Fruit fly (Drosophila melanogaster): Measurements from ENCODE around the gene SPE.
A peak's percentile ranks its signal among the peaks of the same experiment; 100 is the strongest.

The SPE gene

dm6 chr3R:23669401-23670216 lies 16.4 kb upstream of the SPE start, which contains the start of gene CG31145 (continued):
- peak; percentile 98 for TF ChIP-seq CG4730 (GFP tag; IDR thresholded peaks at IDR 0.05)
- peak; percentile 96 for TF ChIP-seq cas (GFP tag; IDR thresholded peaks at IDR 0.05)
- TF ChIP-seq Neu2 (GFP tag; optimal IDR thresholded peaks at IDR 0.05; ENCODE audit: borderline replicate concordance) = peak; percentile 97
- peak; percentile 100 for TF ChIP-seq zfh2 (GFP tag; optimal IDR thresholded peaks at IDR 0.05)
- peak; percentile 100 for TF ChIP-seq tio (GFP tag; optimal IDR thresholded peaks at IDR 0.05)
- no peak; the same call in 1 of the 2 replicates for TF ChIP-seq hbn (GFP tag; IDR thresholded peaks at IDR 0.05; ENCODE audit: partially characterized antibody)
- TF ChIP-seq unc-4 (GFP tag; IDR thresholded peaks at IDR 0.05; ENCODE audit: partially characterized antibody) = 0 out of 2 replicates have a peak, but pooled peaks have one; percentile 15
- peak; percentile 99 for TF ChIP-seq CG2712 (tag; optimal IDR thresholded peaks at IDR 0.05)
- peak; percentile 99 for TF ChIP-seq croc (GFP tag; conservative IDR thresholded peaks at IDR 0.05)
- peak; percentile 99 for TF ChIP-seq Drgx (GFP tag; IDR thresholded peaks at IDR 0.05)
- TF ChIP-seq Hr51 (GFP tag; optimal IDR thresholded peaks at IDR 0.05) = peak; percentile 99 to 100
- TF ChIP-seq nerfin-2 (GFP tag; IDR thresholded peaks at IDR 0.05; ENCODE audit: partially characterized antibody) = no peak
- TF ChIP-seq sc (optimal IDR thresholded peaks at IDR 0.05) = no peak
- TF ChIP-seq sc (GFP tag; optimal IDR thresholded peaks at IDR 0.05) = peak; percentile 99
- peak; percentile 99 for TF ChIP-seq ken (GFP tag; IDR thresholded peaks at IDR 0.05)
- TF ChIP-seq E2f1 (GFP tag; IDR thresholded peaks at IDR 0.05) = peak; percentile 99
- TF ChIP-seq gsb-n (tag; optimal IDR thresholded peaks at IDR 0.05) = peak; percentile 98
- peak; percentile 99 for TF ChIP-seq CG11456 (GFP tag; IDR thresholded peaks at IDR 0.05)
- TF ChIP-seq chif (GFP tag; optimal IDR thresholded peaks at IDR 0.05) = peak; percentile 99
- no peak for TF ChIP-seq HLH4C (GFP tag; IDR thresholded peaks at IDR 0.05; ENCODE audit: partially characterized antibody)
- peak; percentile 99 for TF ChIP-seq Fer2 (tag; optimal IDR thresholded peaks at IDR 0.05)
- peak; percentile 99 for TF ChIP-seq ttk (GFP tag; IDR thresholded peaks at IDR 0.05)
- TF ChIP-seq D19B (GFP tag; optimal IDR thresholded peaks at IDR 0.05) = peak; percentile 97
- TF ChIP-seq CG15514 (GFP tag; optimal IDR thresholded peaks at IDR 0.05) = peak; percentile 96
- TF ChIP-seq Oaz (GFP tag; IDR thresholded peaks at IDR 0.05) = peak; percentile 99
- TF ChIP-seq Lhr (GFP tag; optimal IDR thresholded peaks at IDR 0.05) = peak; percentile 98
- TF ChIP-seq HLH3B (GFP tag; IDR thresholded peaks at IDR 0.05) = peak; percentile 99
- peak; percentile 99 for TF ChIP-seq CG30431 (GFP tag; optimal IDR thresholded peaks at IDR 0.05)
- peak; percentile 99 for TF ChIP-seq sisA (GFP tag; IDR thresholded peaks at IDR 0.05)
- peak; percentile 99 for TF ChIP-seq CG12744 (GFP tag; optimal IDR thresholded peaks at IDR 0.05)
- TF ChIP-seq CG7271 (tag; optimal IDR thresholded peaks at IDR 0.05) = peak; percentile 92
- peak; percentile 99 for TF ChIP-seq CG16863 (GFP tag; optimal IDR thresholded peaks at IDR 0.05)
- peak; percentile 99 for TF ChIP-seq esg (GFP tag; conservative IDR thresholded peaks at IDR 0.05)
- peak; percentile 87 for TF ChIP-seq Elba2 (GFP tag; optimal IDR thresholded peaks at IDR 0.05)
- peak; percentile 94 for TF ChIP-seq dmrt11E (tag; optimal IDR thresholded peaks at IDR 0.05)
- peak; percentile 99 for TF ChIP-seq CG7372 (GFP tag; IDR thresholded peaks at IDR 0.05)
- peak; percentile 34; the same call in 2 of the 3 replicates for TF ChIP-seq CG34224 (GFP tag; IDR thresholded peaks at IDR 0.05; ENCODE audit: partially characterized antibody)
- peak; percentile 99 for TF ChIP-seq NfI (GFP tag; optimal IDR thresholded peaks at IDR 0.05)
- peak; percentile 99 for TF ChIP-seq vvl (GFP tag; IDR thresholded peaks at IDR 0.05)
- peak; percentile 86 for TF ChIP-seq CTCF (GFP tag; optimal IDR thresholded peaks at IDR 0.05)
- peak; percentile 96 for TF ChIP-seq CG8359 (GFP tag; optimal IDR thresholded peaks at IDR 0.05; ENCODE audit: borderline replicate concordance)
- peak; percentile 99 for TF ChIP-seq gcm (GFP tag; optimal IDR thresholded peaks at IDR 0.05)
- TF ChIP-seq CG12299 (tag; optimal IDR thresholded peaks at IDR 0.05) = peak; percentile 99
- TF ChIP-seq rib (GFP tag; IDR thresholded peaks at IDR 0.05) = peak; percentile 97
- TF ChIP-seq CG17359 (tag; optimal IDR thresholded peaks at IDR 0.05) = peak; percentile 100
- no peak for TF ChIP-seq lov (optimal IDR thresholded peaks at IDR 0.05)
- TF ChIP-seq lov (GFP tag; IDR thresholded peaks at IDR 0.05) = peak; percentile 94
- TF ChIP-seq eve (GFP tag; optimal IDR thresholded peaks at IDR 0.05) = peak in 1 of 2 experiments; percentile 100
- peak; percentile 65 for TF ChIP-seq CG15479 (GFP tag; optimal IDR thresholded peaks at IDR 0.05)
